Fruit fly (Drosophila melanogaster) whole organism, prepupa: ENCODE results near the gene Wdr33.

ENCODE experiments used
- Blimp-1 ChIP-seq: fragments of 200-800 bp; sonication (Bioruptor generic); optimal IDR thresholded peaks from 3 replicates; lab custom pipeline; 2017; ENCODE audit warnings: missing biosample characterization, missing genetic modification characterization, mild to moderate bottlenecking, moderate library complexity, missing genetic modification reagents
- CG10631 ChIP-seq: fragments of 200-800 bp; sonication (Bioruptor generic); optimal IDR thresholded peaks from 2 replicates; lab custom pipeline; 2016; ENCODE audit warnings: missing biosample characterization, missing genetic modification characterization
- CG11294 ChIP-seq: fragments of 200-800 bp; sonication (Bioruptor generic); IDR thresholded peaks from 2 replicates; pipeline ENCODE4 v1.3.6; 2022; ENCODE audit warnings: missing biosample characterization, missing genetic modification characterization
- CG11762 ChIP-seq: fragments of 200-800 bp; sonication (Bioruptor generic); optimal IDR thresholded peaks from 3 replicates; lab custom pipeline; 2016; ENCODE audit warnings: missing biosample characterization, missing genetic modification characterization; ENCODE audit not compliant: insufficient read depth
- CG15336 ChIP-seq: fragments of 200-800 bp; sonication (Bioruptor generic); IDR thresholded peaks from 2 replicates; pipeline ENCODE4 v1.3.6; 2022; ENCODE audit warnings: missing biosample characterization, missing genetic modification characterization
- CG1621 ChIP-seq: fragments of 200-800 bp; sonication (Bioruptor generic); optimal IDR thresholded peaks from 3 replicates; lab custom pipeline; 2018; ENCODE audit warnings: missing biosample characterization, mild to moderate bottlenecking, missing genetic modification characterization
- CG16779 ChIP-seq: fragments of 200-800 bp; sonication (Bioruptor generic); optimal IDR thresholded peaks from 3 replicates; lab custom pipeline; 2017; ENCODE audit warnings: missing biosample characterization, mild to moderate bottlenecking, missing genetic modification characterization
- CG3032 ChIP-seq: fragments of 200-800 bp; optimal IDR thresholded peaks from 2 replicates; lab custom pipeline; 2019; ENCODE audit warnings: missing biosample characterization, mild to moderate bottlenecking, missing genetic modification characterization, moderate library complexity
- CG31627 ChIP-seq: fragments of 200-800 bp; sonication (Bioruptor generic); optimal IDR thresholded peaks from 3 replicates; lab custom pipeline; 2016; ENCODE audit warnings: missing biosample characterization, missing genetic modification characterization
- CG34406 ChIP-seq: fragments of 200-800 bp; sonication (Bioruptor generic); optimal IDR thresholded peaks from 3 replicates; lab custom pipeline; 2016; ENCODE audit warnings: missing biosample characterization, missing genetic modification characterization
- CG4318 ChIP-seq: fragments of 200-800 bp; sonication (Bioruptor generic); optimal IDR thresholded peaks from 3 replicates; lab custom pipeline; 2017; ENCODE audit warnings: missing biosample characterization, mild to moderate bottlenecking, missing genetic modification characterization
- CG6163 ChIP-seq: fragments of 200-800 bp; sonication (Bioruptor generic); IDR thresholded peaks from 3 replicates; pipeline ENCODE4 v1.3.6; 2022; ENCODE audit warnings: missing biosample characterization, missing genetic modification characterization
- CG6276 ChIP-seq: fragments of 200-800 bp; sonication (Bioruptor generic); optimal IDR thresholded peaks from 2 replicates; lab custom pipeline; 2017; ENCODE audit warnings: missing biosample characterization, mild to moderate bottlenecking, missing genetic modification characterization
- CG6792 ChIP-seq: fragments of 200-800 bp; sonication (Bioruptor generic); optimal IDR thresholded peaks from 3 replicates; lab custom pipeline; 2016; ENCODE audit warnings: missing biosample characterization, missing genetic modification characterization
- CG6854 ChIP-seq: fragments of 200-800 bp; sonication (Bioruptor generic); optimal IDR thresholded peaks from 2 replicates; lab custom pipeline; 2017; ENCODE audit warnings: missing biosample characterization, mild to moderate bottlenecking, missing genetic modification characterization
- CG8119 ChIP-seq: fragments of 200-800 bp; sonication (Bioruptor generic); IDR thresholded peaks from 3 replicates; pipeline ENCODE4 v1.3.6; 2022; ENCODE audit warnings: missing biosample characterization, missing genetic modification characterization
- CG8319 ChIP-seq: fragments of 200-800 bp; sonication (Bioruptor generic); optimal IDR thresholded peaks from 3 replicates; lab custom pipeline; 2016; ENCODE audit warnings: missing biosample characterization, missing genetic modification characterization
- CG9139 ChIP-seq: fragments of 200-800 bp; sonication (Bioruptor generic); optimal IDR thresholded peaks from 3 replicates; lab custom pipeline; 2017; ENCODE audit warnings: missing biosample characterization, mild to moderate bottlenecking, missing genetic modification characterization
- Eip75B ChIP-seq: fragments of 200-800 bp; sonication (Bioruptor generic); optimal IDR thresholded peaks from 3 replicates; lab custom pipeline; 2016; ENCODE audit warnings: missing biosample characterization, missing genetic modification characterization
- Eip78C ChIP-seq: fragments of 200-800 bp; sonication (Bioruptor generic); peaks from one replicate; lab custom pipeline; 2016; ENCODE audit warnings: missing biosample characterization, missing genetic modification characterization
- Eip93F ChIP-seq: fragments of 200-800 bp; sonication (Bioruptor generic); optimal IDR thresholded peaks from 2 replicates; lab custom pipeline; 2016; ENCODE audit warnings: missing biosample characterization, mild to moderate bottlenecking, missing genetic modification characterization
- Ets21C ChIP-seq: fragments of 200-800 bp; sonication (Bioruptor generic); optimal IDR thresholded peaks from 3 replicates; lab custom pipeline; 2016; ENCODE audit warnings: missing biosample characterization, missing genetic modification characterization
- Ets96B ChIP-seq: fragments of 200-800 bp; optimal IDR thresholded peaks from 2 replicates; lab custom pipeline; 2019; ENCODE audit warnings: missing biosample characterization, mild to moderate bottlenecking, missing genetic modification characterization, moderate library complexity
- Gug ChIP-seq: fragments of 200-800 bp; sonication (Bioruptor generic); IDR thresholded peaks from 2 replicates; pipeline ENCODE4 v1.3.6; 2022; ENCODE audit warnings: missing biosample characterization, missing genetic modification characterization
- Hr38 ChIP-seq: sonication (Bioruptor generic); optimal IDR thresholded peaks from 2 replicates; lab custom pipeline; 2016; ENCODE audit warnings: missing biosample characterization, missing genetic modification characterization
- Hr39 ChIP-seq: fragments of 200-800 bp; sonication (Bioruptor generic); optimal IDR thresholded peaks from 2 replicates; lab custom pipeline; 2016; ENCODE audit warnings: missing biosample characterization, missing genetic modification characterization
- Hr4 ChIP-seq: fragments of 200-800 bp; sonication (Bioruptor generic); optimal IDR thresholded peaks from 3 replicates; lab custom pipeline; 2016; ENCODE audit warnings: missing biosample characterization, missing genetic modification characterization
- Met ChIP-seq: fragments of 200-800 bp; sonication (Bioruptor generic); optimal IDR thresholded peaks from 3 replicates; lab custom pipeline; 2016; ENCODE audit warnings: missing biosample characterization, missing genetic modification characterization
- Smox ChIP-seq: fragments of 200-800 bp; sonication (Bioruptor generic); optimal IDR thresholded peaks from 3 replicates; lab custom pipeline; 2016; ENCODE audit warnings: missing biosample characterization, missing genetic modification characterization
- Sox102F ChIP-seq: fragments of 200-800 bp; sonication (Bioruptor generic); optimal IDR thresholded peaks from 2 replicates; lab custom pipeline; 2016; ENCODE audit warnings: missing biosample characterization, mild to moderate bottlenecking, missing genetic modification characterization
- Sox14 ChIP-seq: fragments of 200-800 bp; sonication (Bioruptor generic); optimal IDR thresholded peaks from 3 replicates; lab custom pipeline; 2016; ENCODE audit warnings: missing biosample characterization, missing genetic modification characterization
- achi ChIP-seq: fragments of 200-800 bp; sonication (Bioruptor generic); optimal IDR thresholded peaks from 3 replicates; lab custom pipeline; 2016; ENCODE audit warnings: missing biosample characterization, missing genetic modification characterization
- cyc ChIP-seq: fragments of 200-800 bp; sonication (Bioruptor generic); optimal IDR thresholded peaks from 3 replicates; lab custom pipeline; 2016; ENCODE audit warnings: missing biosample characterization, missing genetic modification characterization
- dac ChIP-seq: fragments of 200-800 bp; sonication (Bioruptor generic); optimal IDR thresholded peaks from 2 replicates; lab custom pipeline; 2017; ENCODE audit warnings: missing biosample characterization, mild to moderate bottlenecking, missing genetic modification characterization
- dsx ChIP-seq: fragments of 200-800 bp; optimal IDR thresholded peaks from 3 replicates; lab custom pipeline; 2019; ENCODE audit warnings: missing biosample characterization, mild to moderate bottlenecking, missing genetic modification characterization, moderate library complexity; ENCODE audit not compliant: poor library complexity, severe bottlenecking
- eg ChIP-seq: fragments of 200-800 bp; sonication (Bioruptor generic); IDR thresholded peaks from 3 replicates; pipeline ENCODE4 v1.3.6; 2022; ENCODE audit warnings: missing biosample characterization, missing genetic modification characterization
- fd59A ChIP-seq: fragments of 200-800 bp; sonication (Bioruptor generic); optimal IDR thresholded peaks from 2 replicates; lab custom pipeline; 2017; ENCODE audit warnings: missing biosample characterization, mild to moderate bottlenecking, missing genetic modification characterization, missing genetic modification reagents
- fd85E ChIP-seq: fragments of 200-800 bp; sonication (Bioruptor generic); optimal IDR thresholded peaks from 3 replicates; lab custom pipeline; 2016; ENCODE audit warnings: missing biosample characterization, missing genetic modification characterization
- fkh ChIP-seq: fragments of 200-800 bp; sonication (Bioruptor generic); optimal IDR thresholded peaks from 3 replicates; lab custom pipeline; 2017; ENCODE audit warnings: missing biosample characterization, mild to moderate bottlenecking, missing genetic modification characterization, moderate library complexity
- lz ChIP-seq: fragments of 200-800 bp; sonication (Bioruptor generic); optimal IDR thresholded peaks from 3 replicates; lab custom pipeline; 2016; ENCODE audit warnings: missing biosample characterization, missing genetic modification characterization
- net ChIP-seq: fragments of 200-800 bp; sonication (Bioruptor generic); optimal IDR thresholded peaks from 3 replicates; lab custom pipeline; 2016; ENCODE audit warnings: missing biosample characterization, missing genetic modification characterization
- pdm3 ChIP-seq: fragments of 200-800 bp; sonication (Bioruptor generic); optimal IDR thresholded peaks from 3 replicates; lab custom pipeline; 2016; ENCODE audit warnings: missing biosample characterization, missing genetic modification characterization
- salr ChIP-seq, 2 experiments: fragments of 200-800 bp; sonication (Bioruptor generic); optimal IDR thresholded peaks; 3 replicates each; lab custom pipeline; 2016 to 2018; ENCODE audit warnings: missing biosample characterization in 2 of 2, missing genetic modification characterization in 2 of 2, mild to moderate bottlenecking in 1 of 2
- ss ChIP-seq, 2 experiments: fragments of 200-800 bp; sonication (Bioruptor generic); optimal IDR thresholded peaks; 2 replicates in 1 of 2; 3 replicates in 1 of 2; lab custom pipeline; 2017 to 2018; ENCODE audit warnings: mild to moderate bottlenecking in 2 of 2, missing biosample characterization in 2 of 2, missing genetic modification characterization in 2 of 2, moderate library complexity in 1 of 2
- svp ChIP-seq: fragments of 200-800 bp; sonication (Bioruptor generic); peaks from one replicate; lab custom pipeline; 2016; ENCODE audit warnings: missing biosample characterization, missing genetic modification characterization
- topi ChIP-seq: fragments of 200-800 bp; sonication (Bioruptor generic); optimal IDR thresholded peaks from 3 replicates; lab custom pipeline; 2016; ENCODE audit warnings: missing biosample characterization, missing genetic modification characterization
- vri ChIP-seq: fragments of 200-800 bp; sonication (Bioruptor generic); optimal IDR thresholded peaks from 3 replicates; lab custom pipeline; 2016; ENCODE audit warnings: missing biosample characterization, mild to moderate bottlenecking, missing genetic modification characterization

Gene Wdr33

DNA sequence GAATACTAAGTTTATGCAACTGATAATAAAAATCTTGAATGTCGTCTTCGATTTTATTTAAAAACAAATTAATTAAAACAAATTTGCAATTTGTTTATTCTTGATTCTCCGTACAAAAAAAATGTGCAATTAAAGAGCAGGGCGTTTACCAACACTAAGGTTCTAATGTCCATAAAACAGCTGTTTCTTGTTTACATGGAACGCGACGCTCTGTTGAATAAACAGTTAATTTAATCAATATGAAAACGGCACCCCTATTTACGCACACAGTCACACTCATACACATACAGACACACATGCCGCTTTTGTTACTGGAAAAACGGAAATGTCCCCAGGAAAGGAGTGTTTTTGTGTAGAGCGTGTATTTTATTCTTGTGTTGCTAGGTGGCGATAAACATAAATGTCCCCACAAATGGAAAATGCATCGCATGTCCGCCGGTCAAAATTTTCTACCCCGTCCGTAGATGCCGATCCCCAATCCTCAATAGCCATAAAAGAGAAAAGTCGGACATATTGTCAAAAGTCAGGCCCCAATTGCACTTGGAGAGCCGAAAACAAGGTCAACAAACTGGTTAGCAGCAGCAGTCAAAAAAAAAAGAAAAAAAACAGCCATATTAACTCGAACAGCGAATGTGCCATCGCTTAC is 37.3 kb upstream of the Wdr33 start (continued):
- TF ChIP-seq dsx (GFP tag; lab: Kevin White, UChicago) (no peak), Smox (no peak), vri (GFP tag; lab: Kevin White, UChicago) (peak; percentile 67), lz (GFP tag; lab: Kevin White, UChicago) (peak; percentile 14), fd59A (GFP tag; lab: Kevin White, UChicago) (peak; percentile 8), CG8319 (GFP tag; lab: Kevin White, UChicago) (no peak), CG6854 (GFP tag; lab: Kevin White, UChicago) (no peak), Hr4 (GFP tag; lab: Kevin White, UChicago) (peak; percentile 29)

- TF ChIP-seq CG8119 (GFP tag; lab: Robert Waterston, UW) (no peak), CG3032 (tag; lab: Kevin White, UChicago) (peak; percentile 75), CG1621 (tag; lab: Kevin White, UChicago) (peak; percentile 83), Eip93F (peak; percentile 8), cyc (GFP tag; lab: Kevin White, UChicago) (peak; percentile 83), CG4318 (GFP tag; lab: Kevin White, UChicago) (no peak), lz (GFP tag; lab: Kevin White, UChicago) (peak; percentile 91), achi (GFP tag; lab: Kevin White, UChicago) (peak; percentile 100), CG9139 (GFP tag; lab: Kevin White, UChicago) (no peak), CG6163 (no peak), CG15336 (GFP tag; lab: Robert Waterston, UW) (no peak), vri (GFP tag; lab: Kevin White, UChicago) (no peak), ss (GFP tag; optimal IDR thresholded peaks at IDR 0.05; lab: Kevin White, UChicago) (peak; percentile 54 to 90), Ets96B (tag; lab: Kevin White, UChicago) (peak; percentile 49), fkh (peak; percentile 82), CG11762 (GFP tag; lab: Kevin White, UChicago) (peak; percentile 67), Eip75B (no peak), net (GFP tag; lab: Kevin White, UChicago) (peak; percentile 93), CG34406 (GFP tag; lab: Kevin White, UChicago) (peak; percentile 83), CG11294 (GFP tag; lab: Robert Waterston, UW) (no peak), Sox14 (GFP tag; lab: Kevin White, UChicago) (peak; percentile 81), CG31627 (peak; percentile 80), Met (peak; percentile 89), svp (GFP tag; lab: Kevin White, UChicago) (peak; percentile 86), fd85E (no peak), CG6276 (no peak), Smox (no peak), dsx (GFP tag; lab: Kevin White, UChicago) (peak; percentile 38), Eip78C (GFP tag; lab: Kevin White, UChicago) (peak; percentile 96), Hr4 (GFP tag; lab: Kevin White, UChicago) (no peak), Sox102F (GFP tag; lab: Kevin White, UChicago) (peak; percentile 89), Gug (GFP tag; lab: Robert Waterston, UW) (no peak), fd59A (GFP tag; lab: Kevin White, UChicago) (peak; percentile 64), eg (GFP tag; lab: Robert Waterston, UW) (no peak), CG6792 (GFP tag; lab: Kevin White, UChicago) (peak; percentile 72), Blimp-1 (GFP tag; lab: Kevin White, UChicago) (peak; percentile 72), salr (GFP tag; optimal IDR thresholded peaks at IDR 0.05; lab: Kevin White, UChicago) (peak in 1 of 2 experiments; percentile 91), pdm3 (GFP tag; lab: Kevin White, UChicago) (no peak), topi (peak; percentile 79), dac (GFP tag; lab: Kevin White, UChicago) (no peak), CG10631 (GFP tag; lab: Kevin White, UChicago) (no peak), Ets21C (GFP tag; lab: Kevin White, UChicago) (no peak), CG16779 (tag; lab: Kevin White, UChicago) (peak; percentile 67), Hr38 (GFP tag; lab: Kevin White, UChicago) (no peak), Hr39 (GFP tag; lab: Kevin White, UChicago) (no peak)
Measured at dm6 chr3R:5624115-5624878, 36.1 kb upstream of the Wdr33 start, which contains the start of the genes Dph4, Spec2 and RpL13A. Dph4 (minus strand) TSS chr3R:5624125. Spec2 (minus strand) TSS chr3R:5624125. RpL13A (plus strand) TSS chr3R:5624474.
